Worm (Caenorhabditis elegans): Measurements from ENCODE around the gene ubxn-4.

- TF ChIP-seq egl-27 (tag; optimal IDR thresholded peaks at IDR 0.05) = no peak
- TF ChIP-seq lin-15B (tag; optimal IDR thresholded peaks at IDR 0.05) = no peak
- TF ChIP-seq unc-62 (GFP tag; optimal IDR thresholded peaks at IDR 0.05) = no peak
- no peak for TF ChIP-seq nhr-237 (tag; optimal IDR thresholded peaks at IDR 0.05)
- no peak for TF ChIP-seq fkh-10 (GFP tag; optimal IDR thresholded peaks at IDR 0.05)
- no peak for TF ChIP-seq ama-1 (optimal IDR thresholded peaks at IDR 0.05)
- TF ChIP-seq fos-1 (tag; optimal IDR thresholded peaks at IDR 0.05) = no peak
- no peak for TF ChIP-seq nhr-11 (tag; optimal IDR thresholded peaks at IDR 0.05)
Measured at ce11 chrIII:8410747-8411146, 5.4 kb upstream of the ubxn-4 start.

Measured in whole organism, L3 larva.